Worm (Caenorhabditis elegans) whole organism, L2 larva: ENCODE results near the gene fbxb-115.

Experiments used
- ama-1 ChIP-seq: fragments of 150-350 bp; optimal IDR thresholded peaks from 2 replicates; lab custom pipeline; 2018; ENCODE audit warnings: inconsistent platforms
- blmp-1 ChIP-seq: sonication (generic microtip); optimal IDR thresholded peaks from 2 replicates; lab custom pipeline; 2017; ENCODE audit warnings: missing genetic modification characterization, mild to moderate bottlenecking, missing compliant biosample characterization, antibody characterized with exemption, moderate library complexity; ENCODE audit not compliant: insufficient read depth
- mbf-1 ChIP-seq: sonication (generic microtip); optimal IDR thresholded peaks from 2 replicates; lab custom pipeline; 2017; ENCODE audit warnings: missing biosample characterization, missing genetic modification characterization
- snpc-4 ChIP-seq: fragments of 150-350 bp; optimal IDR thresholded peaks from 2 replicates; lab custom pipeline; 2014; ENCODE audit warnings: missing biosample characterization, missing genetic modification characterization
- ztf-4 ChIP-seq: fragments of 150-350 bp; optimal IDR thresholded peaks from 2 replicates; lab custom pipeline; 2014; ENCODE audit warnings: missing biosample characterization, missing genetic modification characterization

DNA sequence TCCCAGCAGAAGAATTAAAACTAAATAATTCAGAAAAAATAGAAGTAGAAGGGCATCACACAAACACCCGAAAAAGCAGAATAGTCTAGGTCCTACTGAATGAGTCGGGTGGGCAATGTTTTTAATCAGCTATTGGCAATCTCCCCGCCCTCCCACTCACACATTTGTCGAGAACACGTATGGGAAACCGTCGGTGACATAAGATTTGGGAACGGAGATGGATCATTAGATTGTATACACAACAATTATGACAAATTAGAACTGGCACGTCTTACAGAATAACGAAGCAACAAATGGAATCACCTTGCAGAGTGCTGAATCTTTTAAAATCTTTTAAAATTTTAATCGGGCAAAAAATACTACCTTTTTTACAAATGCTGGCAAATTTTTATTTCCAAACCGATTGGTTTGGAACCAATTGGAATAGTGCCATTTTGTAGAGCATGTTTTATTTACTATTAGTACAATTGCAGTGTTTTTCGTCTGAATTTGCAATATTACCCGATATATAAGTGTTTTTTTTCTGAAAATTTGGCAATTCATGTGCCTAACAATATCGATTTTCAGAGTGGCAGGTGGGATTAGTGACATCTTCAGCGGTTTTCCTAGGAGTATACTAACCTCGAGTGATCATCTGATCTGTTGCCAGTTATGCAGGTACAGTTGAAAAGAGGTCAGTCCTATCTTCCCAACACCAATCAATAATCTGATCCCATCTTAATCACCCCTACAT is 48.2 kb upstream of the fbxb-115 start, which contains the start of the genes F55C9.3 and fbxb-57:
- TF ChIP-seq ztf-4 (tag; lab: Kevin White, UChicago) (no peak), mbf-1 (tag; lab: Kevin White, UChicago) (no peak), snpc-4 (no peak), blmp-1 (tag; lab: Kevin White, UChicago) (no peak), ama-1 (lab: Kevin White, UChicago) (no peak)
